Fruit fly (Drosophila melanogaster) whole organism, prepupa: ENCODE measurements around the gene CG3909.

Experiments used
- Blimp-1 ChIP-seq: fragments of 200-800 bp; sonication (Bioruptor generic); optimal IDR thresholded peaks from 3 replicates; lab custom pipeline; 2017; ENCODE audit warnings: missing biosample characterization, missing genetic modification characterization, mild to moderate bottlenecking, moderate library complexity, missing genetic modification reagents
- CG10669 ChIP-seq: fragments of 200-800 bp; sonication (Bioruptor generic); optimal IDR thresholded peaks from 3 replicates; lab custom pipeline; 2018; ENCODE audit warnings: missing biosample characterization, mild to moderate bottlenecking, missing genetic modification characterization, moderate library complexity
- CG11294 ChIP-seq: fragments of 200-800 bp; sonication (Bioruptor generic); IDR thresholded peaks from 2 replicates; pipeline ENCODE4 v1.3.6; 2022; ENCODE audit warnings: missing biosample characterization, missing genetic modification characterization
- CG15336 ChIP-seq: fragments of 200-800 bp; sonication (Bioruptor generic); IDR thresholded peaks from 2 replicates; pipeline ENCODE4 v1.3.6; 2022; ENCODE audit warnings: missing biosample characterization, missing genetic modification characterization
- CG1621 ChIP-seq: fragments of 200-800 bp; sonication (Bioruptor generic); optimal IDR thresholded peaks from 3 replicates; lab custom pipeline; 2018; ENCODE audit warnings: missing biosample characterization, mild to moderate bottlenecking, missing genetic modification characterization
- CG16779 ChIP-seq: fragments of 200-800 bp; sonication (Bioruptor generic); optimal IDR thresholded peaks from 3 replicates; lab custom pipeline; 2017; ENCODE audit warnings: missing biosample characterization, mild to moderate bottlenecking, missing genetic modification characterization
- CG3032 ChIP-seq: fragments of 200-800 bp; optimal IDR thresholded peaks from 2 replicates; lab custom pipeline; 2019; ENCODE audit warnings: missing biosample characterization, mild to moderate bottlenecking, missing genetic modification characterization, moderate library complexity
- CG31627 ChIP-seq: fragments of 200-800 bp; sonication (Bioruptor generic); optimal IDR thresholded peaks from 3 replicates; lab custom pipeline; 2016; ENCODE audit warnings: missing biosample characterization, missing genetic modification characterization
- CG34406 ChIP-seq: fragments of 200-800 bp; sonication (Bioruptor generic); optimal IDR thresholded peaks from 3 replicates; lab custom pipeline; 2016; ENCODE audit warnings: missing biosample characterization, missing genetic modification characterization
- CG3919 ChIP-seq: fragments of 200-800 bp; sonication (Bioruptor generic); optimal IDR thresholded peaks from 3 replicates; lab custom pipeline; 2016; ENCODE audit warnings: missing biosample characterization, missing genetic modification characterization
- CG6163 ChIP-seq: fragments of 200-800 bp; sonication (Bioruptor generic); IDR thresholded peaks from 3 replicates; pipeline ENCODE4 v1.3.6; 2022; ENCODE audit warnings: missing biosample characterization, missing genetic modification characterization
- CG6276 ChIP-seq: fragments of 200-800 bp; sonication (Bioruptor generic); optimal IDR thresholded peaks from 2 replicates; lab custom pipeline; 2017; ENCODE audit warnings: missing biosample characterization, mild to moderate bottlenecking, missing genetic modification characterization
- CG6792 ChIP-seq: fragments of 200-800 bp; sonication (Bioruptor generic); optimal IDR thresholded peaks from 3 replicates; lab custom pipeline; 2016; ENCODE audit warnings: missing biosample characterization, missing genetic modification characterization
- CG6808 ChIP-seq: fragments of 200-800 bp; sonication (Bioruptor generic); optimal IDR thresholded peaks from 3 replicates; lab custom pipeline; 2017; ENCODE audit warnings: missing biosample characterization, missing genetic modification characterization, mild to moderate bottlenecking, moderate library complexity, missing genetic modification reagents
- CG6854 ChIP-seq: fragments of 200-800 bp; sonication (Bioruptor generic); optimal IDR thresholded peaks from 2 replicates; lab custom pipeline; 2017; ENCODE audit warnings: missing biosample characterization, mild to moderate bottlenecking, missing genetic modification characterization
- CG7368 ChIP-seq: fragments of 200-800 bp; sonication (Bioruptor generic); optimal IDR thresholded peaks from 3 replicates; lab custom pipeline; 2016; ENCODE audit warnings: missing biosample characterization, missing genetic modification characterization
- CG8319 ChIP-seq: fragments of 200-800 bp; sonication (Bioruptor generic); optimal IDR thresholded peaks from 3 replicates; lab custom pipeline; 2016; ENCODE audit warnings: missing biosample characterization, missing genetic modification characterization
- CG9139 ChIP-seq: fragments of 200-800 bp; sonication (Bioruptor generic); optimal IDR thresholded peaks from 3 replicates; lab custom pipeline; 2017; ENCODE audit warnings: missing biosample characterization, mild to moderate bottlenecking, missing genetic modification characterization
- Eip75B ChIP-seq: fragments of 200-800 bp; sonication (Bioruptor generic); optimal IDR thresholded peaks from 3 replicates; lab custom pipeline; 2016; ENCODE audit warnings: missing biosample characterization, missing genetic modification characterization
- Eip78C ChIP-seq: fragments of 200-800 bp; sonication (Bioruptor generic); peaks from one replicate; lab custom pipeline; 2016; ENCODE audit warnings: missing biosample characterization, missing genetic modification characterization
- Ets21C ChIP-seq: fragments of 200-800 bp; sonication (Bioruptor generic); optimal IDR thresholded peaks from 3 replicates; lab custom pipeline; 2016; ENCODE audit warnings: missing biosample characterization, missing genetic modification characterization
- Ets96B ChIP-seq: fragments of 200-800 bp; optimal IDR thresholded peaks from 2 replicates; lab custom pipeline; 2019; ENCODE audit warnings: missing biosample characterization, mild to moderate bottlenecking, missing genetic modification characterization, moderate library complexity
- Gug ChIP-seq: fragments of 200-800 bp; sonication (Bioruptor generic); IDR thresholded peaks from 2 replicates; pipeline ENCODE4 v1.3.6; 2022; ENCODE audit warnings: missing biosample characterization, missing genetic modification characterization
- Hr39 ChIP-seq: fragments of 200-800 bp; sonication (Bioruptor generic); optimal IDR thresholded peaks from 2 replicates; lab custom pipeline; 2016; ENCODE audit warnings: missing biosample characterization, missing genetic modification characterization
- Hr4 ChIP-seq: fragments of 200-800 bp; sonication (Bioruptor generic); optimal IDR thresholded peaks from 3 replicates; lab custom pipeline; 2016; ENCODE audit warnings: missing biosample characterization, missing genetic modification characterization
- Lpt ChIP-seq: fragments of 200-800 bp; sonication (Bioruptor generic); optimal IDR thresholded peaks from 3 replicates; lab custom pipeline; 2016; ENCODE audit warnings: missing biosample characterization, missing genetic modification characterization
- Met ChIP-seq: fragments of 200-800 bp; sonication (Bioruptor generic); optimal IDR thresholded peaks from 3 replicates; lab custom pipeline; 2016; ENCODE audit warnings: missing biosample characterization, missing genetic modification characterization
- OdsH ChIP-seq: fragments of 200-800 bp; sonication (Bioruptor generic); optimal IDR thresholded peaks from 3 replicates; lab custom pipeline; 2016; ENCODE audit warnings: missing biosample characterization, missing genetic modification characterization
- Smox ChIP-seq: fragments of 200-800 bp; sonication (Bioruptor generic); optimal IDR thresholded peaks from 3 replicates; lab custom pipeline; 2016; ENCODE audit warnings: missing biosample characterization, missing genetic modification characterization
- Sox102F ChIP-seq: fragments of 200-800 bp; sonication (Bioruptor generic); optimal IDR thresholded peaks from 2 replicates; lab custom pipeline; 2016; ENCODE audit warnings: missing biosample characterization, mild to moderate bottlenecking, missing genetic modification characterization
- Sox14 ChIP-seq: fragments of 200-800 bp; sonication (Bioruptor generic); optimal IDR thresholded peaks from 3 replicates; lab custom pipeline; 2016; ENCODE audit warnings: missing biosample characterization, missing genetic modification characterization
- Sox15 ChIP-seq: fragments of 200-800 bp; sonication (Bioruptor generic); optimal IDR thresholded peaks from 3 replicates; lab custom pipeline; 2016; ENCODE audit warnings: missing biosample characterization, missing genetic modification characterization
- achi ChIP-seq: fragments of 200-800 bp; sonication (Bioruptor generic); optimal IDR thresholded peaks from 3 replicates; lab custom pipeline; 2016; ENCODE audit warnings: missing biosample characterization, missing genetic modification characterization
- acj6 ChIP-seq: fragments of 200-800 bp; sonication (Bioruptor generic); optimal IDR thresholded peaks from 3 replicates; lab custom pipeline; 2016; ENCODE audit warnings: missing biosample characterization, missing genetic modification characterization
- cyc ChIP-seq: fragments of 200-800 bp; sonication (Bioruptor generic); optimal IDR thresholded peaks from 3 replicates; lab custom pipeline; 2016; ENCODE audit warnings: missing biosample characterization, missing genetic modification characterization
- dac ChIP-seq: fragments of 200-800 bp; sonication (Bioruptor generic); optimal IDR thresholded peaks from 2 replicates; lab custom pipeline; 2017; ENCODE audit warnings: missing biosample characterization, mild to moderate bottlenecking, missing genetic modification characterization
- dsx ChIP-seq: fragments of 200-800 bp; optimal IDR thresholded peaks from 3 replicates; lab custom pipeline; 2019; ENCODE audit warnings: missing biosample characterization, mild to moderate bottlenecking, missing genetic modification characterization, moderate library complexity; ENCODE audit not compliant: poor library complexity, severe bottlenecking
- eg ChIP-seq: fragments of 200-800 bp; sonication (Bioruptor generic); IDR thresholded peaks from 3 replicates; pipeline ENCODE4 v1.3.6; 2022; ENCODE audit warnings: missing biosample characterization, missing genetic modification characterization
- esn ChIP-seq: fragments of 200-800 bp; sonication (Bioruptor generic); optimal IDR thresholded peaks from 2 replicates; lab custom pipeline; 2016; ENCODE audit warnings: missing biosample characterization, mild to moderate bottlenecking, missing genetic modification characterization, moderate library complexity
- fd59A ChIP-seq: fragments of 200-800 bp; sonication (Bioruptor generic); optimal IDR thresholded peaks from 2 replicates; lab custom pipeline; 2017; ENCODE audit warnings: missing biosample characterization, mild to moderate bottlenecking, missing genetic modification characterization, missing genetic modification reagents
- lz ChIP-seq: fragments of 200-800 bp; sonication (Bioruptor generic); optimal IDR thresholded peaks from 3 replicates; lab custom pipeline; 2016; ENCODE audit warnings: missing biosample characterization, missing genetic modification characterization
- net ChIP-seq: fragments of 200-800 bp; sonication (Bioruptor generic); optimal IDR thresholded peaks from 3 replicates; lab custom pipeline; 2016; ENCODE audit warnings: missing biosample characterization, missing genetic modification characterization
- salr ChIP-seq, 2 experiments: fragments of 200-800 bp; sonication (Bioruptor generic); optimal IDR thresholded peaks; 3 replicates each; lab custom pipeline; 2016 to 2018; ENCODE audit warnings: missing biosample characterization in 2 of 2, missing genetic modification characterization in 2 of 2, mild to moderate bottlenecking in 1 of 2
- spab ChIP-seq: fragments of 200-800 bp; sonication (Bioruptor generic); optimal IDR thresholded peaks from 2 replicates; lab custom pipeline; 2017; ENCODE audit warnings: missing biosample characterization, mild to moderate bottlenecking, missing genetic modification characterization, missing genetic modification reagents
- ss ChIP-seq, 2 experiments: fragments of 200-800 bp; sonication (Bioruptor generic); optimal IDR thresholded peaks; 2 replicates in 1 of 2; 3 replicates in 1 of 2; lab custom pipeline; 2017 to 2018; ENCODE audit warnings: mild to moderate bottlenecking in 2 of 2, missing biosample characterization in 2 of 2, missing genetic modification characterization in 2 of 2, moderate library complexity in 1 of 2
- svp ChIP-seq: fragments of 200-800 bp; sonication (Bioruptor generic); peaks from one replicate; lab custom pipeline; 2016; ENCODE audit warnings: missing biosample characterization, missing genetic modification characterization
- vri ChIP-seq: fragments of 200-800 bp; sonication (Bioruptor generic); optimal IDR thresholded peaks from 3 replicates; lab custom pipeline; 2016; ENCODE audit warnings: missing biosample characterization, mild to moderate bottlenecking, missing genetic modification characterization

CG3909 gene

dm6 chr3R:10079267-10079987 lies 36.4 kb downstream of the CG3909 start (continued):
- peak; percentile 33 for TF ChIP-seq CG16779
- TF ChIP-seq CG7368: peak; percentile 52
- TF ChIP-seq CG15336 (GFP tag; lab: Robert Waterston, UW): peak; percentile 82
- peak; percentile 65 for TF ChIP-seq Eip75B
- TF ChIP-seq Eip78C (GFP tag; lab: Kevin White, UChicago): peak; percentile 92
- TF ChIP-seq CG11294 (GFP tag; lab: Robert Waterston, UW): peak; percentile 80
- peak; percentile 45 for TF ChIP-seq Smox (GFP tag; lab: Kevin White, UChicago)
- peak; percentile 71 for TF ChIP-seq acj6
- TF ChIP-seq Sox14 (GFP tag; lab: Kevin White, UChicago): peak; percentile 67
- peak; percentile 38 for TF ChIP-seq Sox15
- TF ChIP-seq fd59A (GFP tag; lab: Kevin White, UChicago): peak; percentile 70
- peak; percentile 42 for TF ChIP-seq lz (GFP tag; lab: Kevin White, UChicago)
- peak; percentile 47 for TF ChIP-seq spab (GFP tag; lab: Kevin White, UChicago)
- TF ChIP-seq net (GFP tag; lab: Kevin White, UChicago): peak; percentile 79
- peak; percentile 90 for TF ChIP-seq eg (GFP tag; lab: Robert Waterston, UW)
- TF ChIP-seq dsx (GFP tag; lab: Kevin White, UChicago): peak; percentile 1
- TF ChIP-seq CG31627 (GFP tag; lab: Kevin White, UChicago): peak; percentile 68
- TF ChIP-seq CG6276 (GFP tag; lab: Kevin White, UChicago): peak; percentile 36
- peak; percentile 32 for TF ChIP-seq CG6792 (GFP tag; lab: Kevin White, UChicago)
- peak; percentile 84 for TF ChIP-seq Hr4 (GFP tag; lab: Kevin White, UChicago)
- TF ChIP-seq Hr39 (GFP tag; lab: Kevin White, UChicago): peak; percentile 54
- TF ChIP-seq CG6854 (GFP tag; lab: Kevin White, UChicago): no peak
- TF ChIP-seq esn (GFP tag; lab: Kevin White, UChicago): peak; percentile 61

- TF ChIP-seq Met (GFP tag; lab: Kevin White, UChicago): no peak
- no peak for TF ChIP-seq Ets96B
- TF ChIP-seq Lpt (GFP tag; lab: Kevin White, UChicago): no peak
- TF ChIP-seq CG6163 (GFP tag; lab: Robert Waterston, UW): 0 out of 3 replicates have a peak, but pooled peaks have one; percentile 11
- TF ChIP-seq acj6: no peak
- TF ChIP-seq achi (GFP tag; lab: Kevin White, UChicago): no peak
- TF ChIP-seq ss (GFP tag; optimal IDR thresholded peaks at IDR 0.05; lab: Kevin White, UChicago): peak in 1 of 2 experiments; percentile 14
- TF ChIP-seq CG1621 (tag; lab: Kevin White, UChicago): no peak
- no peak for TF ChIP-seq CG7368
- no peak for TF ChIP-seq CG6808 (GFP tag; lab: Kevin White, UChicago)
- no peak for TF ChIP-seq Sox102F (GFP tag; lab: Kevin White, UChicago)
- TF ChIP-seq OdsH: no peak
- no peak for TF ChIP-seq CG8319 (GFP tag; lab: Kevin White, UChicago)
- TF ChIP-seq CG9139 (GFP tag; lab: Kevin White, UChicago): no peak
- TF ChIP-seq Ets21C (GFP tag; lab: Kevin White, UChicago): no peak
- TF ChIP-seq dsx (GFP tag; lab: Kevin White, UChicago): no peak
- TF ChIP-seq Hr4 (GFP tag; lab: Kevin White, UChicago): no peak
- no peak for TF ChIP-seq Smox (GFP tag; lab: Kevin White, UChicago)
- TF ChIP-seq salr (GFP tag; optimal IDR thresholded peaks at IDR 0.05; lab: Kevin White, UChicago): peak in 1 of 2 experiments; percentile 17
- TF ChIP-seq CG3032 (tag; lab: Kevin White, UChicago): peak; percentile 6
- TF ChIP-seq spab (GFP tag; lab: Kevin White, UChicago): no peak
- peak; percentile 29 for TF ChIP-seq Hr39 (GFP tag; lab: Kevin White, UChicago)
- TF ChIP-seq CG16779: no peak
- TF ChIP-seq Blimp-1 (GFP tag; lab: Kevin White, UChicago): no peak
- no peak for TF ChIP-seq Gug (GFP tag; lab: Robert Waterston, UW)
- TF ChIP-seq svp (GFP tag; lab: Kevin White, UChicago): no peak
- no peak for TF ChIP-seq CG10669 (GFP tag; lab: Kevin White, UChicago)
- TF ChIP-seq dac (GFP tag; lab: Kevin White, UChicago): no peak
- TF ChIP-seq CG3919: no peak
- no peak for TF ChIP-seq eg (GFP tag; lab: Robert Waterston, UW)
- TF ChIP-seq Sox14 (GFP tag; lab: Kevin White, UChicago): no peak
- TF ChIP-seq vri: peak; percentile 25
- TF ChIP-seq CG6854 (GFP tag; lab: Kevin White, UChicago): peak; percentile 6
- peak; percentile 23 for TF ChIP-seq Eip75B
- no peak for TF ChIP-seq cyc
- TF ChIP-seq CG34406 (GFP tag; lab: Kevin White, UChicago): no peak
Observed at dm6 chr3R:10080699-10081098, 37.6 kb downstream of the CG3909 start.
